Fruit fly (Drosophila melanogaster) whole organism, embryonic: ENCODE data around the gene CG32668.

Experiments
- Aef1 ChIP-seq: fragments of 200-800 bp; sonication (Bioruptor generic); IDR thresholded peaks from 3 replicates; pipeline ENCODE4 v1.3.6; 2022; ENCODE audit warnings: missing biosample characterization, missing genetic modification characterization
- Atf-2 ChIP-seq: fragments of 200-800 bp; sonication (Bioruptor generic); optimal IDR thresholded peaks from 2 replicates; lab custom pipeline; 2016; ENCODE audit warnings: missing biosample characterization, missing genetic modification characterization
- B-H2 ChIP-seq: fragments of 200-800 bp; sonication (Bioruptor generic); optimal IDR thresholded peaks from 2 replicates; lab custom pipeline; 2018; ENCODE audit warnings: missing biosample characterization, mild to moderate bottlenecking, missing genetic modification characterization
- BEAF-32 ChIP-seq: fragments of 200-800 bp; sonication (Bioruptor generic); optimal IDR thresholded peaks from 3 replicates; lab custom pipeline; 2017; ENCODE audit warnings: missing biosample characterization, missing genetic modification characterization, mild to moderate bottlenecking, moderate library complexity, missing genetic modification reagents
- BtbVII ChIP-seq: fragments of 200-800 bp; sonication (Bioruptor generic); optimal IDR thresholded peaks from 3 replicates; lab custom pipeline; 2017; ENCODE audit warnings: missing biosample characterization, mild to moderate bottlenecking, missing genetic modification characterization
- CG10366 ChIP-seq: fragments of 200-800 bp; sonication (Bioruptor generic); IDR thresholded peaks from 2 replicates; pipeline ENCODE4 v1.3.6; 2022; ENCODE audit warnings: missing biosample characterization, missing genetic modification characterization
- CG15601 ChIP-seq: fragments of 200-800 bp; sonication (Bioruptor generic); optimal IDR thresholded peaks from 3 replicates; lab custom pipeline; 2019; ENCODE audit warnings: missing biosample characterization, mild to moderate bottlenecking, missing genetic modification characterization, moderate library complexity
- CG17385 ChIP-seq: fragments of 200-800 bp; sonication (Bioruptor generic); optimal IDR thresholded peaks from 3 replicates; lab custom pipeline; 2018; ENCODE audit warnings: missing biosample characterization, mild to moderate bottlenecking, missing genetic modification characterization
- CG17912 ChIP-seq: fragments of 200-800 bp; sonication (Bioruptor generic); optimal IDR thresholded peaks from 2 replicates; lab custom pipeline; 2018; ENCODE audit warnings: missing biosample characterization, mild to moderate bottlenecking, missing genetic modification characterization
- CG1832 ChIP-seq: fragments of 200-800 bp; sonication (Bioruptor generic); optimal IDR thresholded peaks from 2 replicates; lab custom pipeline; 2017; ENCODE audit warnings: missing biosample characterization, mild to moderate bottlenecking, missing genetic modification characterization, inconsistent platforms
- CG30403 ChIP-seq: fragments of 200-800 bp; sonication (Bioruptor generic); optimal IDR thresholded peaks from 3 replicates; lab custom pipeline; 2016; ENCODE audit warnings: missing biosample characterization, missing genetic modification characterization
- CG32767 ChIP-seq: fragments of 200-800 bp; sonication (Bioruptor generic); IDR thresholded peaks from 2 replicates; pipeline ENCODE4 v1.3.6; 2022; ENCODE audit warnings: missing biosample characterization, missing genetic modification characterization
- CG4360 ChIP-seq: fragments of 200-800 bp; sonication (Bioruptor generic); IDR thresholded peaks from 2 replicates; pipeline ENCODE4 v1.3.6; 2022; ENCODE audit warnings: missing biosample characterization, missing genetic modification characterization
- CG4617 ChIP-seq: fragments of 200-800 bp; sonication (Bioruptor generic); optimal IDR thresholded peaks from 3 replicates; lab custom pipeline; 2016; ENCODE audit warnings: missing biosample characterization, missing genetic modification characterization, borderline replicate concordance
- CG4707 ChIP-seq: fragments of 200-800 bp; sonication (Bioruptor generic); optimal IDR thresholded peaks from 2 replicates; lab custom pipeline; 2018; ENCODE audit warnings: missing biosample characterization, mild to moderate bottlenecking, missing genetic modification characterization, moderate library complexity
- CG6791 ChIP-seq: fragments of 200-800 bp; sonication (Bioruptor generic); IDR thresholded peaks from 3 replicates; pipeline ENCODE4 v1.3.6; 2022; ENCODE audit warnings: missing biosample characterization, missing genetic modification characterization; ENCODE audit not compliant: partially characterized antibody
- CG8290 ChIP-seq, 3 experiments: fragments of 200-800 bp; sonication (Bioruptor generic); optimal IDR thresholded peaks; 2 replicates each; lab custom pipeline; 2016 to 2019; ENCODE audit warnings: missing biosample characterization in 3 of 3, missing genetic modification characterization in 3 of 3, mild to moderate bottlenecking in 2 of 3, moderate library complexity in 1 of 3
- CG8359 ChIP-seq: fragments of 200-800 bp; sonication (Bioruptor generic); optimal IDR thresholded peaks from 2 replicates; lab custom pipeline; 2017; ENCODE audit warnings: missing biosample characterization, mild to moderate bottlenecking, missing genetic modification characterization, borderline replicate concordance
- CG8478 ChIP-seq: fragments of >200 bp; optimal IDR thresholded peaks from 2 replicates; lab custom pipeline; 2018
- Chrac-16 ChIP-seq: fragments of 200-800 bp; sonication (Bioruptor generic); optimal IDR thresholded peaks from 3 replicates; lab custom pipeline; 2016; ENCODE audit warnings: missing biosample characterization, missing genetic modification characterization
- D ChIP-seq, 2 experiments: fragments of 200-800 bp in 1 of 2; fragments of >200 bp in 1 of 2; sonication (Bioruptor generic) in 1 of 2; optimal IDR thresholded peaks; 2 replicates in 1 of 2; 3 replicates in 1 of 2; lab custom pipeline; 2017; ENCODE audit warnings: mild to moderate bottlenecking in 1 of 2, missing biosample characterization in 1 of 2, missing genetic modification characterization in 1 of 2, missing genetic modification reagents in 1 of 2
- D19B ChIP-seq: fragments of 200-800 bp; sonication (Bioruptor generic); optimal IDR thresholded peaks from 2 replicates; lab custom pipeline; 2017; ENCODE audit warnings: missing biosample characterization, mild to moderate bottlenecking, missing genetic modification characterization
- ERR ChIP-seq: fragments of 200-800 bp; sonication (Bioruptor generic); optimal IDR thresholded peaks from 2 replicates; lab custom pipeline; 2016; ENCODE audit warnings: missing biosample characterization, missing genetic modification characterization
- Elba2 ChIP-seq: fragments of 200-800 bp; sonication (Bioruptor generic); optimal IDR thresholded peaks from 3 replicates; lab custom pipeline; 2016; ENCODE audit warnings: missing biosample characterization, missing genetic modification characterization
- Hmr ChIP-seq: fragments of 200-800 bp; sonication (Bioruptor generic); optimal IDR thresholded peaks from 3 replicates; lab custom pipeline; 2017; ENCODE audit warnings: mild to moderate bottlenecking, missing biosample characterization, missing genetic modification reagents, missing genetic modification characterization
- Jarid2 ChIP-seq: fragments of 200-800 bp; sonication (Bioruptor generic); optimal IDR thresholded peaks from 3 replicates; lab custom pipeline; 2017; ENCODE audit warnings: mild to moderate bottlenecking, missing biosample characterization, missing genetic modification reagents, missing genetic modification characterization
- MBD-R2 ChIP-seq: fragments of 200-800 bp; sonication (Bioruptor generic); IDR thresholded peaks from 2 replicates; pipeline ENCODE4 v1.3.6; 2022; ENCODE audit warnings: missing biosample characterization, missing genetic modification characterization
- Med ChIP-seq: fragments of 200-800 bp; sonication (Bioruptor generic); peaks from one replicate; lab custom pipeline; 2016; ENCODE audit warnings: missing biosample characterization, missing genetic modification characterization, mild to moderate bottlenecking, inconsistent platforms, moderate library complexity
- Nf-YC ChIP-seq: fragments of 200-800 bp; optimal IDR thresholded peaks from 3 replicates; lab custom pipeline; 2019; ENCODE audit warnings: missing biosample characterization, mild to moderate bottlenecking, missing genetic modification characterization, moderate library complexity
- Poxn ChIP-seq: fragments of 200-800 bp; sonication (Bioruptor generic); IDR thresholded peaks from 2 replicates; pipeline ENCODE4 v1.3.6; 2022; ENCODE audit warnings: missing biosample characterization, missing genetic modification characterization
- Side ChIP-seq: fragments of 200-800 bp; sonication (Bioruptor generic); optimal IDR thresholded peaks from 2 replicates; lab custom pipeline; 2016; ENCODE audit warnings: missing biosample characterization, missing genetic modification characterization
- YL-1 ChIP-seq: fragments of 200-800 bp; sonication (Bioruptor generic); optimal IDR thresholded peaks from 3 replicates; lab custom pipeline; 2017; ENCODE audit warnings: missing biosample characterization, mild to moderate bottlenecking, missing genetic modification characterization
- bigmax ChIP-seq: fragments of 200-800 bp; sonication (Bioruptor generic); optimal IDR thresholded peaks from 2 replicates; lab custom pipeline; 2018; ENCODE audit warnings: missing biosample characterization, mild to moderate bottlenecking, missing genetic modification characterization
- cato ChIP-seq: fragments of 200-800 bp; sonication (Bioruptor generic); optimal IDR thresholded peaks from 2 replicates; lab custom pipeline; 2016; ENCODE audit warnings: missing biosample characterization, missing genetic modification characterization, borderline replicate concordance
- crc ChIP-seq: fragments of 200-800 bp; sonication (Bioruptor generic); optimal IDR thresholded peaks from 2 replicates; lab custom pipeline; 2016; ENCODE audit warnings: missing biosample characterization, missing genetic modification characterization
- dmrt11E ChIP-seq: fragments of 200-800 bp; sonication (Bioruptor generic); optimal IDR thresholded peaks from 3 replicates; lab custom pipeline; 2018; ENCODE audit warnings: missing biosample characterization, mild to moderate bottlenecking, missing genetic modification characterization, moderate library complexity
- insv ChIP-seq, 2 experiments: fragments of 200-800 bp; sonication (Bioruptor generic); optimal IDR thresholded peaks; 3 replicates each; lab custom pipeline; 2016 to 2018; ENCODE audit warnings: missing biosample characterization in 2 of 2, missing genetic modification characterization in 2 of 2
- lola ChIP-seq, 3 experiments: fragments of >200 bp in 2 of 3; fragments of 200-800 bp in 1 of 3; sonication (Bioruptor generic) in 1 of 3; optimal IDR thresholded peaks; 2 replicates each; lab custom pipeline; 2017 to 2019; ENCODE audit warnings: missing biosample characterization in 3 of 3, missing genetic modification characterization in 3 of 3, mild to moderate bottlenecking in 1 of 3, moderate library complexity in 1 of 3
- mirr ChIP-seq: fragments of 200-800 bp; sonication (Bioruptor generic); optimal IDR thresholded peaks from 3 replicates; lab custom pipeline; 2018; ENCODE audit warnings: missing biosample characterization, mild to moderate bottlenecking, missing genetic modification characterization
- nom ChIP-seq: fragments of 200-800 bp; sonication (Bioruptor generic); optimal IDR thresholded peaks from 2 replicates; lab custom pipeline; 2017; ENCODE audit warnings: missing biosample characterization, missing genetic modification characterization, mild to moderate bottlenecking, moderate library complexity, missing genetic modification reagents
- salm ChIP-seq: fragments of 200-800 bp; sonication (Bioruptor generic); optimal IDR thresholded peaks from 2 replicates; lab custom pipeline; 2018; ENCODE audit warnings: missing biosample characterization, mild to moderate bottlenecking, missing genetic modification characterization
- sna ChIP-seq: fragments of 200-800 bp; sonication (Bioruptor generic); IDR thresholded peaks from 2 replicates; pipeline ENCODE4 v1.3.6; 2022; ENCODE audit warnings: missing biosample characterization, missing genetic modification characterization; ENCODE audit not compliant: partially characterized antibody
- ssp ChIP-seq: fragments of 200-800 bp; sonication (Bioruptor generic); IDR thresholded peaks from 2 replicates; pipeline ENCODE4 v1.3.6; 2022; ENCODE audit warnings: missing biosample characterization, missing genetic modification characterization
- ttk ChIP-seq: fragments of 200-800 bp; sonication (Bioruptor generic); IDR thresholded peaks from 2 replicates; pipeline ENCODE4 v2.1.2; 2022; ENCODE audit warnings: missing biosample characterization, missing genetic modification characterization
- twi ChIP-seq: fragments of 200-800 bp; optimal IDR thresholded peaks from 2 replicates; lab custom pipeline; 2019; ENCODE audit warnings: missing biosample characterization, mild to moderate bottlenecking, missing genetic modification characterization, moderate library complexity
- wek ChIP-seq: fragments of 200-800 bp; sonication (Bioruptor generic); optimal IDR thresholded peaks from 3 replicates; lab custom pipeline; 2018; ENCODE audit warnings: missing biosample characterization, mild to moderate bottlenecking, missing genetic modification characterization, moderate library complexity

CG32668 gene

dm6 chrX:11155808-11156589 lies 3.6 kb downstream of the CG32668 start (continued):
- TF ChIP-seq D19B (GFP tag; lab: Kevin White, UChicago) (no peak), MBD-R2 (GFP tag; lab: Robert Waterston, UW) (peak; percentile 13; the same call in 1 of the 2 replicates), salm (tag; lab: Kevin White, UChicago) (no peak), ssp (GFP tag; lab: Robert Waterston, UW) (no peak), BtbVII (GFP tag; lab: Kevin White, UChicago) (no peak), Poxn (GFP tag; lab: Robert Waterston, UW) (no peak), CG17912 (GFP tag; lab: Kevin White, UChicago) (no peak), cato (GFP tag; lab: Kevin White, UChicago) (no peak), sna (no peak), Side (GFP tag; lab: Kevin White, UChicago) (no peak), crc (GFP tag; lab: Kevin White, UChicago) (no peak), CG8359 (GFP tag; lab: Kevin White, UChicago) (no peak), B-H2 (no peak), ERR (no peak), Atf-2 (GFP tag; lab: Kevin White, UChicago) (no peak), wek (no peak), Chrac-16 (no peak), Hmr (GFP tag; lab: Kevin White, UChicago) (no peak), bigmax (GFP tag; lab: Kevin White, UChicago) (peak; percentile 67), ttk (no peak), lola (GFP tag; optimal IDR thresholded peaks at IDR 0.05; lab: Kevin White, UChicago) (no peak), CG8290 (GFP tag; optimal IDR thresholded peaks at IDR 0.05; lab: Kevin White, UChicago) (no peak), CG8290 (tag; optimal IDR thresholded peaks at IDR 0.05; lab: Kevin White, UChicago) (no peak)

dm6 chrX:11154511-11155197 lies 4.9 kb downstream of the CG32668 start:
- TF ChIP-seq CG4707 (GFP tag; lab: Kevin White, UChicago) (peak; percentile 88), CG10366 (no peak), CG15601 (no peak), Elba2 (GFP tag; lab: Kevin White, UChicago) (peak; percentile 98), CG32767 (GFP tag; lab: Robert Waterston, UW) (0 out of 2 replicates have a peak, but pooled peaks have one; percentile 31), nom (GFP tag; lab: Kevin White, UChicago) (peak; percentile 22), YL-1 (GFP tag; lab: Kevin White, UChicago) (peak; percentile 40), Aef1 (GFP tag; lab: Robert Waterston, UW) (0 out of 3 replicates have a peak, but pooled peaks have one; percentile 39), Med (GFP tag; lab: Kevin White, UChicago) (peak; percentile 59), Nf-YC (tag; lab: Kevin White, UChicago) (peak; percentile 42), Jarid2 (GFP tag; lab: Kevin White, UChicago) (peak; percentile 44), CG30403 (GFP tag; lab: Kevin White, UChicago) (no peak), CG4617 (GFP tag; lab: Kevin White, UChicago) (peak; percentile 30), mirr (no peak), insv (GFP tag; optimal IDR thresholded peaks at IDR 0.05; lab: Kevin White, UChicago) (peak; percentile 93 to 97), CG8478 (lab: Kevin White, UChicago) (peak; percentile 87), CG17385 (GFP tag; lab: Kevin White, UChicago) (peak; percentile 70), D (optimal IDR thresholded peaks at IDR 0.05; lab: Kevin White, UChicago) (peak; percentile 14), D (GFP tag; optimal IDR thresholded peaks at IDR 0.05; lab: Kevin White, UChicago) (no peak), dmrt11E (no peak), BEAF-32 (GFP tag; lab: Kevin White, UChicago) (no peak), CG6791 (GFP tag; lab: Robert Waterston, UW) (peak; percentile 31; the same call in 1 of the 3 replicates), CG1832 (peak; percentile 85), CG4360 (peak; percentile 91), twi (tag; lab: Kevin White, UChicago) (peak; percentile 22)
